Fruit fly (Drosophila melanogaster) whole organism, embryonic: ENCODE results near the gene CG34290.
A peak's percentile ranks its signal among the peaks of the same experiment; 100 is the strongest.

Experiments used
- CG10959 ChIP-seq: fragments of 200-800 bp; sonication (Bioruptor generic); IDR thresholded peaks from 2 replicates; pipeline ENCODE4 v1.3.6; 2022; ENCODE audit warnings: missing biosample characterization, missing genetic modification characterization
- CG12299 ChIP-seq: fragments of 200-800 bp; sonication (Bioruptor generic); optimal IDR thresholded peaks from 2 replicates; lab custom pipeline; 2018; ENCODE audit warnings: missing biosample characterization, mild to moderate bottlenecking, missing genetic modification characterization
- CG1233 ChIP-seq: fragments of 200-800 bp; sonication (Bioruptor generic); optimal IDR thresholded peaks from 4 replicates; lab custom pipeline; 2018; ENCODE audit warnings: missing biosample characterization, mild to moderate bottlenecking, missing genetic modification characterization
- CG12659 ChIP-seq: fragments of 200-800 bp; sonication (Bioruptor generic); optimal IDR thresholded peaks from 3 replicates; lab custom pipeline; 2017; ENCODE audit warnings: mild to moderate bottlenecking, missing biosample characterization, missing genetic modification reagents, missing genetic modification characterization
- CG12744 ChIP-seq: fragments of 200-800 bp; sonication (Bioruptor generic); optimal IDR thresholded peaks from 2 replicates; lab custom pipeline; 2016; ENCODE audit warnings: missing biosample characterization, missing genetic modification characterization
- CG12769 ChIP-seq: fragments of 200-800 bp; sonication (Bioruptor generic); optimal IDR thresholded peaks from 2 replicates; lab custom pipeline; 2019; ENCODE audit warnings: missing biosample characterization, mild to moderate bottlenecking, missing genetic modification characterization, moderate library complexity
- CG13296 ChIP-seq: fragments of 200-800 bp; sonication (Bioruptor generic); optimal IDR thresholded peaks from 3 replicates; lab custom pipeline; 2018; ENCODE audit warnings: missing biosample characterization, mild to moderate bottlenecking, missing genetic modification characterization
- CG14965 ChIP-seq: fragments of 200-800 bp; sonication (Bioruptor generic); optimal IDR thresholded peaks from 2 replicates; lab custom pipeline; 2016; ENCODE audit warnings: missing biosample characterization, missing genetic modification characterization, borderline replicate concordance
- CG1647 ChIP-seq: fragments of 200-800 bp; sonication (Bioruptor generic); optimal IDR thresholded peaks from 3 replicates; lab custom pipeline; 2016; ENCODE audit warnings: missing biosample characterization, missing genetic modification characterization
- CG1792 ChIP-seq: fragments of 200-800 bp; sonication (Bioruptor generic); optimal IDR thresholded peaks from 2 replicates; lab custom pipeline; 2016; ENCODE audit warnings: missing biosample characterization, missing genetic modification characterization
- CG2202 ChIP-seq: fragments of 200-800 bp; sonication (Bioruptor generic); optimal IDR thresholded peaks from 2 replicates; lab custom pipeline; 2018; ENCODE audit warnings: missing biosample characterization, mild to moderate bottlenecking, missing genetic modification characterization
- CG3065 ChIP-seq: fragments of 200-800 bp; sonication (Bioruptor generic); optimal IDR thresholded peaks from 2 replicates; lab custom pipeline; 2016; ENCODE audit warnings: missing biosample characterization, missing genetic modification characterization
- CG3163 ChIP-seq: fragments of 200-800 bp; sonication (Bioruptor generic); optimal IDR thresholded peaks from 3 replicates; lab custom pipeline; 2016; ENCODE audit warnings: missing biosample characterization, missing genetic modification characterization
- CG32767 ChIP-seq: fragments of 200-800 bp; sonication (Bioruptor generic); IDR thresholded peaks from 2 replicates; pipeline ENCODE4 v1.3.6; 2022; ENCODE audit warnings: missing biosample characterization, missing genetic modification characterization
- CG4424 ChIP-seq: fragments of 200-800 bp; sonication (Bioruptor generic); optimal IDR thresholded peaks from 3 replicates; lab custom pipeline; 2016; ENCODE audit warnings: missing biosample characterization, missing genetic modification characterization
- CG4854 ChIP-seq: fragments of 200-800 bp; sonication (Bioruptor generic); optimal IDR thresholded peaks from 2 replicates; lab custom pipeline; 2016; ENCODE audit warnings: missing biosample characterization, missing genetic modification characterization, inconsistent platforms
- CG5245 ChIP-seq: fragments of 200-800 bp; sonication (Bioruptor generic); optimal IDR thresholded peaks from 3 replicates; lab custom pipeline; 2016; ENCODE audit warnings: missing biosample characterization, missing genetic modification characterization
- CG7372 ChIP-seq: fragments of 200-800 bp; sonication (Bioruptor generic); IDR thresholded peaks from 2 replicates; pipeline ENCODE4 v1.3.6; 2022; ENCODE audit warnings: missing biosample characterization, missing genetic modification characterization
- CG7786 ChIP-seq: fragments of 200-800 bp; sonication (Bioruptor generic); optimal IDR thresholded peaks from 2 replicates; lab custom pipeline; 2016; ENCODE audit warnings: missing biosample characterization, missing genetic modification characterization
- CG8924 ChIP-seq: fragments of 200-800 bp; optimal IDR thresholded peaks from 3 replicates; lab custom pipeline; 2019; ENCODE audit warnings: missing biosample characterization, mild to moderate bottlenecking, missing genetic modification characterization, moderate library complexity
- CG9609 ChIP-seq: fragments of 200-800 bp; sonication (Bioruptor generic); optimal IDR thresholded peaks from 3 replicates; lab custom pipeline; 2016; ENCODE audit warnings: missing biosample characterization, missing genetic modification characterization
- HLH4C ChIP-seq: fragments of 200-800 bp; sonication (Bioruptor generic); IDR thresholded peaks from 3 replicates; pipeline ENCODE4 v1.3.6; 2022; ENCODE audit warnings: missing biosample characterization, missing genetic modification characterization; ENCODE audit not compliant: partially characterized antibody
- HmgZ ChIP-seq: fragments of 200-800 bp; sonication (Bioruptor generic); optimal IDR thresholded peaks from 2 replicates; lab custom pipeline; 2018; ENCODE audit warnings: missing biosample characterization, mild to moderate bottlenecking, missing genetic modification characterization
- Nf-YA ChIP-seq: fragments of 200-800 bp; sonication (Bioruptor generic); IDR thresholded peaks from 2 replicates; pipeline ENCODE4 v1.3.6; 2022; ENCODE audit warnings: missing biosample characterization, missing genetic modification characterization
- Ravus ChIP-seq: fragments of 200-800 bp; sonication (Bioruptor generic); IDR thresholded peaks from 2 replicates; pipeline ENCODE4 v1.3.6; 2022; ENCODE audit warnings: missing biosample characterization, missing genetic modification characterization
- TFAM ChIP-seq: fragments of 200-800 bp; sonication (Bioruptor generic); optimal IDR thresholded peaks from 2 replicates; lab custom pipeline; 2017; ENCODE audit warnings: missing biosample characterization, missing genetic modification characterization, inconsistent platforms
- YL-1 ChIP-seq: fragments of 200-800 bp; sonication (Bioruptor generic); optimal IDR thresholded peaks from 3 replicates; lab custom pipeline; 2017; ENCODE audit warnings: missing biosample characterization, mild to moderate bottlenecking, missing genetic modification characterization
- ab ChIP-seq: fragments of 200-800 bp; sonication (Bioruptor generic); optimal IDR thresholded peaks from 2 replicates; lab custom pipeline; 2016; ENCODE audit warnings: missing biosample characterization, missing genetic modification characterization
- ash1 ChIP-seq: fragments of 200-800 bp; sonication (Bioruptor generic); optimal IDR thresholded peaks from 2 replicates; lab custom pipeline; 2018; ENCODE audit warnings: missing biosample characterization, mild to moderate bottlenecking, missing genetic modification characterization
- bcd ChIP-seq: fragments of 200-800 bp; sonication (Bioruptor generic); optimal IDR thresholded peaks from 2 replicates; lab custom pipeline; 2017; ENCODE audit warnings: missing biosample characterization, mild to moderate bottlenecking, missing genetic modification characterization
- corto ChIP-seq: fragments of 200-800 bp; sonication (Bioruptor generic); optimal IDR thresholded peaks from 2 replicates; lab custom pipeline; 2016; ENCODE audit warnings: missing biosample characterization, mild to moderate bottlenecking, missing genetic modification characterization, moderate library complexity
- gfzf ChIP-seq: fragments of 200-800 bp; sonication (Bioruptor generic); optimal IDR thresholded peaks from 2 replicates; lab custom pipeline; 2016; ENCODE audit warnings: missing biosample characterization, mild to moderate bottlenecking, missing genetic modification characterization, moderate library complexity
- grau ChIP-seq: fragments of 200-800 bp; optimal IDR thresholded peaks from 3 replicates; lab custom pipeline; 2019; ENCODE audit warnings: missing biosample characterization, mild to moderate bottlenecking, missing genetic modification characterization, moderate library complexity
- grn ChIP-seq: fragments of 200-800 bp; sonication (Bioruptor generic); optimal IDR thresholded peaks from 3 replicates; lab custom pipeline; 2017; ENCODE audit warnings: missing biosample characterization, missing genetic modification characterization
- gro ChIP-seq: fragments of 200-800 bp; sonication (Bioruptor generic); optimal IDR thresholded peaks from 2 replicates; lab custom pipeline; 2016; ENCODE audit warnings: missing biosample characterization, missing genetic modification characterization
- gsb ChIP-seq: fragments of 200-800 bp; sonication (Bioruptor generic); IDR thresholded peaks from 2 replicates; pipeline ENCODE4 v1.3.6; 2022; ENCODE audit warnings: missing biosample characterization, missing genetic modification characterization
- lola ChIP-seq, 3 experiments: fragments of >200 bp in 2 of 3; fragments of 200-800 bp in 1 of 3; sonication (Bioruptor generic) in 1 of 3; optimal IDR thresholded peaks; 2 replicates each; lab custom pipeline; 2017 to 2019; ENCODE audit warnings: missing biosample characterization in 3 of 3, missing genetic modification characterization in 3 of 3, mild to moderate bottlenecking in 1 of 3, moderate library complexity in 1 of 3
- maf-S ChIP-seq: fragments of 200-800 bp; sonication (Bioruptor generic); optimal IDR thresholded peaks from 2 replicates; lab custom pipeline; 2016; ENCODE audit warnings: missing biosample characterization, missing genetic modification characterization
- nau ChIP-seq: fragments of 200-800 bp; sonication (Bioruptor generic); optimal IDR thresholded peaks from 3 replicates; lab custom pipeline; 2017; ENCODE audit warnings: missing biosample characterization, mild to moderate bottlenecking, missing genetic modification characterization, missing genetic modification reagents
- pnt ChIP-seq: fragments of 200-800 bp; sonication (Bioruptor generic); optimal IDR thresholded peaks from 3 replicates; lab custom pipeline; 2016; ENCODE audit warnings: missing biosample characterization, missing genetic modification characterization
- psq ChIP-seq: fragments of 200-800 bp; sonication (Bioruptor generic); optimal IDR thresholded peaks from 2 replicates; lab custom pipeline; 2017; ENCODE audit warnings: missing biosample characterization, missing genetic modification characterization
- pum ChIP-seq: fragments of 200-800 bp; sonication (Bioruptor generic); optimal IDR thresholded peaks from 2 replicates; lab custom pipeline; 2016; ENCODE audit warnings: missing biosample characterization, missing genetic modification characterization
- repo ChIP-seq: fragments of 200-800 bp; sonication (Bioruptor generic); optimal IDR thresholded peaks from 2 replicates; lab custom pipeline; 2016; ENCODE audit warnings: missing biosample characterization, missing genetic modification characterization
- ro ChIP-seq: fragments of 200-800 bp; sonication (Bioruptor generic); IDR thresholded peaks from 2 replicates; pipeline ENCODE4 v1.3.6; 2022; ENCODE audit warnings: missing biosample characterization, missing genetic modification characterization
- salm ChIP-seq: fragments of 200-800 bp; sonication (Bioruptor generic); optimal IDR thresholded peaks from 2 replicates; lab custom pipeline; 2018; ENCODE audit warnings: missing biosample characterization, mild to moderate bottlenecking, missing genetic modification characterization
- sens-2 ChIP-seq: fragments of 200-800 bp; sonication (Bioruptor generic); IDR thresholded peaks from 2 replicates; pipeline ENCODE4 v1.3.6; 2022; ENCODE audit warnings: missing biosample characterization, missing genetic modification characterization
- seq ChIP-seq: fragments of 200-800 bp; sonication (Bioruptor generic); IDR thresholded peaks from 2 replicates; pipeline ENCODE4 v1.3.6; 2022; ENCODE audit warnings: missing biosample characterization, missing genetic modification characterization
- sna ChIP-seq: fragments of 200-800 bp; sonication (Bioruptor generic); IDR thresholded peaks from 2 replicates; pipeline ENCODE4 v1.3.6; 2022; ENCODE audit warnings: missing biosample characterization, missing genetic modification characterization; ENCODE audit not compliant: partially characterized antibody
- twi ChIP-seq: fragments of 200-800 bp; optimal IDR thresholded peaks from 2 replicates; lab custom pipeline; 2019; ENCODE audit warnings: missing biosample characterization, mild to moderate bottlenecking, missing genetic modification characterization, moderate library complexity
- unc-4 ChIP-seq: fragments of 200-800 bp; sonication (Bioruptor generic); IDR thresholded peaks from 2 replicates; pipeline ENCODE4 v1.3.6; 2022; ENCODE audit warnings: missing biosample characterization, missing genetic modification characterization; ENCODE audit not compliant: partially characterized antibody

Gene CG34290

dm6 chr3R:24333182-24333808 lies 43.7 kb upstream of the CG34290 start, which contains the start of the genes Rrp5 and Dis3:
Rrp5 (minus strand) TSS chr3R:24333316.
Dis3 (plus strand) TSS chr3R:24333433.
- TF ChIP-seq CG12769 (no peak), CG32767 (GFP tag; lab: Robert Waterston, UW) (peak; percentile 31; the same call in 1 of the 2 replicates), grau (tag; lab: Kevin White, UChicago) (no peak), lola (GFP tag; optimal IDR thresholded peaks at IDR 0.05; lab: Kevin White, UChicago) (no peak), HmgZ (peak; percentile 84), grn (no peak), CG8924 (tag; lab: Kevin White, UChicago) (no peak), CG4424 (GFP tag; lab: Kevin White, UChicago) (no peak), CG13296 (GFP tag; lab: Kevin White, UChicago) (no peak), CG14965 (no peak), CG1647 (GFP tag; lab: Kevin White, UChicago) (no peak), CG12299 (tag; lab: Kevin White, UChicago) (no peak), corto (GFP tag; lab: Kevin White, UChicago) (no peak), salm (tag; lab: Kevin White, UChicago) (no peak), gsb (GFP tag; lab: Robert Waterston, UW) (no peak), CG9609 (GFP tag; lab: Kevin White, UChicago) (peak; percentile 65), CG1233 (GFP tag; lab: Kevin White, UChicago) (no peak), nau (GFP tag; lab: Kevin White, UChicago) (no peak), pum (GFP tag; lab: Kevin White, UChicago) (no peak), maf-S (GFP tag; lab: Kevin White, UChicago) (peak; percentile 41), ab (GFP tag; lab: Kevin White, UChicago) (no peak), repo (GFP tag; lab: Kevin White, UChicago) (no peak), sna (GFP tag; lab: Robert Waterston, UW) (0 out of 2 replicates have a peak, but pooled peaks have one; percentile 30), TFAM (no peak), CG12744 (no peak), CG10959 (GFP tag; lab: Robert Waterston, UW) (peak; percentile 18; the same call in 1 of the 2 replicates), ro (GFP tag; lab: Robert Waterston, UW) (no peak), YL-1 (GFP tag; lab: Kevin White, UChicago) (peak; percentile 97), CG1792 (GFP tag; lab: Kevin White, UChicago) (peak; percentile 96), CG12659 (GFP tag; lab: Kevin White, UChicago) (no peak), bcd (GFP tag; lab: Kevin White, UChicago) (no peak), CG7786 (GFP tag; lab: Kevin White, UChicago) (peak; percentile 43), Nf-YA (no peak), twi (tag; lab: Kevin White, UChicago) (no peak), CG2202 (tag; lab: Kevin White, UChicago) (no peak), pnt (GFP tag; lab: Kevin White, UChicago) (no peak), gfzf (GFP tag; lab: Kevin White, UChicago) (peak; percentile 97), CG5245 (GFP tag; lab: Kevin White, UChicago) (no peak), CG7372 (0 out of 2 replicates have a peak, but pooled peaks have one; percentile 31), Ravus (no peak), CG3163 (GFP tag; lab: Kevin White, UChicago) (peak; percentile 14), seq (GFP tag; lab: Robert Waterston, UW) (no peak), psq (GFP tag; lab: Kevin White, UChicago) (no peak), unc-4 (GFP tag; lab: Robert Waterston, UW) (peak; percentile 39; the same call in 1 of the 2 replicates), CG4854 (GFP tag; lab: Kevin White, UChicago) (no peak), CG3065 (GFP tag; lab: Kevin White, UChicago) (no peak), gro (GFP tag; lab: Kevin White, UChicago) (no peak), ash1 (GFP tag; lab: Kevin White, UChicago) (no peak), HLH4C (GFP tag; lab: Robert Waterston, UW) (peak; percentile 58; the same call in 2 of the 3 replicates), sens-2 (GFP tag; lab: Robert Waterston, UW) (peak; percentile 52)
